Fruit fly (Drosophila melanogaster) whole organism, embryonic: ENCODE data around the gene Vps53.
A peak's percentile ranks its signal among the peaks of the same experiment; 100 is the strongest.

Experiments
- Adf1 ChIP-seq: fragments of 200-800 bp; sonication (Bioruptor generic); IDR thresholded peaks from 2 replicates; pipeline ENCODE4 v1.3.6; 2022; ENCODE audit warnings: missing biosample characterization, missing genetic modification characterization
- Bgb ChIP-seq: fragments of 200-800 bp; sonication (Bioruptor generic); IDR thresholded peaks from 2 replicates; pipeline ENCODE4 v1.3.6; 2022; ENCODE audit warnings: missing biosample characterization, missing genetic modification characterization; ENCODE audit not compliant: partially characterized antibody
- CG10959 ChIP-seq: fragments of 200-800 bp; sonication (Bioruptor generic); IDR thresholded peaks from 2 replicates; pipeline ENCODE4 v1.3.6; 2022; ENCODE audit warnings: missing biosample characterization, missing genetic modification characterization
- CG11398 ChIP-seq: fragments of 200-800 bp; sonication (Bioruptor generic); optimal IDR thresholded peaks from 2 replicates; lab custom pipeline; 2016; ENCODE audit warnings: missing biosample characterization, missing genetic modification characterization
- CG12104 ChIP-seq: fragments of 200-800 bp; sonication (Bioruptor generic); optimal IDR thresholded peaks from 3 replicates; lab custom pipeline; 2016; ENCODE audit warnings: missing biosample characterization, missing genetic modification characterization
- CG1233 ChIP-seq: fragments of 200-800 bp; sonication (Bioruptor generic); optimal IDR thresholded peaks from 4 replicates; lab custom pipeline; 2018; ENCODE audit warnings: missing biosample characterization, mild to moderate bottlenecking, missing genetic modification characterization
- CG14965 ChIP-seq: fragments of 200-800 bp; sonication (Bioruptor generic); optimal IDR thresholded peaks from 2 replicates; lab custom pipeline; 2016; ENCODE audit warnings: missing biosample characterization, missing genetic modification characterization, borderline replicate concordance
- CG17912 ChIP-seq: fragments of 200-800 bp; sonication (Bioruptor generic); optimal IDR thresholded peaks from 2 replicates; lab custom pipeline; 2018; ENCODE audit warnings: missing biosample characterization, mild to moderate bottlenecking, missing genetic modification characterization
- CG2712 ChIP-seq: fragments of 200-800 bp; optimal IDR thresholded peaks from 3 replicates; lab custom pipeline; 2019; ENCODE audit warnings: missing biosample characterization, mild to moderate bottlenecking, missing genetic modification characterization, moderate library complexity
- CG30431 ChIP-seq: fragments of 200-800 bp; sonication (Bioruptor generic); optimal IDR thresholded peaks from 2 replicates; lab custom pipeline; 2017; ENCODE audit warnings: missing biosample characterization, missing genetic modification characterization
- CG3163 ChIP-seq: fragments of 200-800 bp; sonication (Bioruptor generic); optimal IDR thresholded peaks from 3 replicates; lab custom pipeline; 2016; ENCODE audit warnings: missing biosample characterization, missing genetic modification characterization
- CG3281 ChIP-seq: fragments of 200-800 bp; sonication (Bioruptor generic); optimal IDR thresholded peaks from 3 replicates; lab custom pipeline; 2017; ENCODE audit warnings: missing biosample characterization, mild to moderate bottlenecking, missing genetic modification characterization
- CG4730 ChIP-seq: fragments of 200-800 bp; sonication (Bioruptor generic); IDR thresholded peaks from 2 replicates; pipeline ENCODE4 v1.3.6; 2022; ENCODE audit warnings: missing biosample characterization, missing genetic modification characterization
- CG9215 ChIP-seq: fragments of 200-800 bp; sonication (Bioruptor generic); IDR thresholded peaks from 2 replicates; pipeline ENCODE4 v1.3.6; 2022; ENCODE audit warnings: missing biosample characterization, missing genetic modification characterization
- CG9817 ChIP-seq: fragments of 200-800 bp; sonication (Bioruptor generic); optimal IDR thresholded peaks from 2 replicates; lab custom pipeline; 2018; ENCODE audit warnings: missing biosample characterization, mild to moderate bottlenecking, missing genetic modification characterization, moderate library complexity
- D19B ChIP-seq: fragments of 200-800 bp; sonication (Bioruptor generic); optimal IDR thresholded peaks from 2 replicates; lab custom pipeline; 2017; ENCODE audit warnings: missing biosample characterization, mild to moderate bottlenecking, missing genetic modification characterization
- Dip2 ChIP-seq: fragments of 200-800 bp; sonication (Bioruptor generic); IDR thresholded peaks from 2 replicates; pipeline ENCODE4 v1.3.6; 2022; ENCODE audit warnings: missing biosample characterization, missing genetic modification characterization
- Dip3 ChIP-seq: fragments of 200-800 bp; sonication (Bioruptor generic); optimal IDR thresholded peaks from 3 replicates; lab custom pipeline; 2016; ENCODE audit warnings: missing biosample characterization, missing genetic modification characterization
- Gsc ChIP-seq: fragments of 200-800 bp; sonication (Bioruptor generic); IDR thresholded peaks from 2 replicates; pipeline ENCODE4 v1.3.6; 2022; ENCODE audit warnings: missing biosample characterization, missing genetic modification characterization
- Jarid2 ChIP-seq: fragments of 200-800 bp; sonication (Bioruptor generic); optimal IDR thresholded peaks from 3 replicates; lab custom pipeline; 2017; ENCODE audit warnings: mild to moderate bottlenecking, missing biosample characterization, missing genetic modification reagents, missing genetic modification characterization
- Kr ChIP-seq: fragments of 200-800 bp; sonication (Bioruptor generic); optimal IDR thresholded peaks from 2 replicates; lab custom pipeline; 2017; ENCODE audit warnings: missing biosample characterization, mild to moderate bottlenecking, missing genetic modification characterization
- MBD-R2 ChIP-seq: fragments of 200-800 bp; sonication (Bioruptor generic); IDR thresholded peaks from 2 replicates; pipeline ENCODE4 v1.3.6; 2022; ENCODE audit warnings: missing biosample characterization, missing genetic modification characterization
- MTF-1 ChIP-seq: fragments of 200-800 bp; sonication (Bioruptor generic); optimal IDR thresholded peaks from 2 replicates; lab custom pipeline; 2018; ENCODE audit warnings: missing biosample characterization, mild to moderate bottlenecking, missing genetic modification characterization, borderline replicate concordance
- NfI ChIP-seq: fragments of 200-800 bp; sonication (Bioruptor generic); optimal IDR thresholded peaks from 3 replicates; lab custom pipeline; 2018; ENCODE audit warnings: missing biosample characterization, mild to moderate bottlenecking, missing genetic modification characterization, moderate library complexity
- Opbp ChIP-seq: fragments of 200-800 bp; sonication (Bioruptor generic); IDR thresholded peaks from 3 replicates; pipeline ENCODE4 v1.3.6; 2022; ENCODE audit warnings: missing biosample characterization, missing genetic modification characterization; ENCODE audit not compliant: partially characterized antibody
- Poxn ChIP-seq: fragments of 200-800 bp; sonication (Bioruptor generic); IDR thresholded peaks from 2 replicates; pipeline ENCODE4 v1.3.6; 2022; ENCODE audit warnings: missing biosample characterization, missing genetic modification characterization
- Sox100B ChIP-seq: fragments of 200-800 bp; sonication (Bioruptor generic); optimal IDR thresholded peaks from 3 replicates; lab custom pipeline; 2018; ENCODE audit warnings: missing biosample characterization, mild to moderate bottlenecking, missing genetic modification characterization
- Ssrp ChIP-seq: fragments of 200-800 bp; sonication (Bioruptor generic); optimal IDR thresholded peaks from 2 replicates; lab custom pipeline; 2018; ENCODE audit warnings: missing biosample characterization, mild to moderate bottlenecking, missing genetic modification characterization, moderate library complexity
- TFAM ChIP-seq: fragments of 200-800 bp; sonication (Bioruptor generic); optimal IDR thresholded peaks from 2 replicates; lab custom pipeline; 2017; ENCODE audit warnings: missing biosample characterization, missing genetic modification characterization, inconsistent platforms
- cas ChIP-seq: fragments of 200-800 bp; sonication (Bioruptor generic); IDR thresholded peaks from 2 replicates; pipeline ENCODE4 v1.3.6; 2022; ENCODE audit warnings: missing biosample characterization, missing genetic modification characterization
- caup ChIP-seq: fragments of 200-800 bp; sonication (Bioruptor generic); optimal IDR thresholded peaks from 3 replicates; lab custom pipeline; 2017; ENCODE audit warnings: missing biosample characterization, mild to moderate bottlenecking, missing genetic modification characterization, moderate library complexity; ENCODE audit not compliant: severe bottlenecking
- cg ChIP-seq: fragments of 200-800 bp; sonication (Bioruptor generic); optimal IDR thresholded peaks from 3 replicates; lab custom pipeline; 2019; ENCODE audit warnings: missing biosample characterization, mild to moderate bottlenecking, missing genetic modification characterization, moderate library complexity
- corto ChIP-seq: fragments of 200-800 bp; sonication (Bioruptor generic); optimal IDR thresholded peaks from 2 replicates; lab custom pipeline; 2016; ENCODE audit warnings: missing biosample characterization, mild to moderate bottlenecking, missing genetic modification characterization, moderate library complexity
- croc ChIP-seq: fragments of 200-800 bp; sonication (Bioruptor generic); conservative IDR thresholded peaks from 3 replicates; pipeline ENCODE4 v1.3.6; 2022; ENCODE audit warnings: missing biosample characterization, missing genetic modification characterization
- crp ChIP-seq, 2 experiments: fragments of 200-800 bp; sonication (Bioruptor generic); optimal IDR thresholded peaks; 2 replicates in 1 of 2; 3 replicates in 1 of 2; lab custom pipeline; 2017; ENCODE audit warnings: missing biosample characterization in 2 of 2, missing genetic modification characterization in 2 of 2, mild to moderate bottlenecking in 1 of 2, moderate library complexity in 1 of 2
- dati ChIP-seq: fragments of 200-800 bp; sonication (Bioruptor generic); IDR thresholded peaks from 2 replicates; pipeline ENCODE4 v1.3.6; 2022; ENCODE audit warnings: missing biosample characterization, missing genetic modification characterization
- emc ChIP-seq: fragments of 200-800 bp; sonication (Bioruptor generic); optimal IDR thresholded peaks from 2 replicates; lab custom pipeline; 2016; ENCODE audit warnings: missing biosample characterization, missing genetic modification characterization
- esg ChIP-seq: fragments of 200-800 bp; sonication (Bioruptor generic); conservative IDR thresholded peaks from 2 replicates; pipeline ENCODE4 v1.3.6; 2022; ENCODE audit warnings: missing biosample characterization, missing genetic modification characterization
- eyg ChIP-seq: fragments of 200-800 bp; sonication (Bioruptor generic); optimal IDR thresholded peaks from 3 replicates; lab custom pipeline; 2016; ENCODE audit warnings: missing biosample characterization, missing genetic modification characterization
- fd64A ChIP-seq: fragments of 200-800 bp; sonication (Bioruptor generic); optimal IDR thresholded peaks from 3 replicates; lab custom pipeline; 2018; ENCODE audit warnings: missing biosample characterization, mild to moderate bottlenecking, missing genetic modification characterization
- hbn ChIP-seq: fragments of 200-800 bp; sonication (Bioruptor generic); IDR thresholded peaks from 2 replicates; pipeline ENCODE4 v1.3.6; 2022; ENCODE audit warnings: missing biosample characterization, missing genetic modification characterization; ENCODE audit not compliant: partially characterized antibody
- lbe ChIP-seq: fragments of 200-800 bp; sonication (Bioruptor generic); optimal IDR thresholded peaks from 2 replicates; lab custom pipeline; 2016; ENCODE audit warnings: missing biosample characterization, mild to moderate bottlenecking, missing genetic modification characterization
- nmo ChIP-seq: fragments of 200-800 bp; sonication (Bioruptor generic); optimal IDR thresholded peaks from 2 replicates; lab custom pipeline; 2018; ENCODE audit warnings: missing biosample characterization, mild to moderate bottlenecking, missing genetic modification characterization, moderate library complexity
- pan ChIP-seq, 4 experiments: fragments of >200 bp in 3 of 4; fragments of 200-800 bp in 1 of 4; sonication (Bioruptor generic) in 1 of 4; optimal IDR thresholded peaks in 3 of 4; IDR thresholded peaks in 1 of 4; 2 replicates each; pipeline versions ENCODE4 v1.3.6 to Lab custom; 2017 to 2022; ENCODE audit warnings: missing biosample characterization in 2 of 4, missing genetic modification characterization in 2 of 4, mixed read lengths in 1 of 4
- pita ChIP-seq: fragments of 200-800 bp; sonication (Bioruptor generic); optimal IDR thresholded peaks from 2 replicates; lab custom pipeline; 2017; ENCODE audit warnings: missing biosample characterization, mild to moderate bottlenecking, missing genetic modification characterization
- ranshi ChIP-seq: fragments of 200-800 bp; sonication (Bioruptor generic); IDR thresholded peaks from 2 replicates; pipeline ENCODE4 v1.3.6; 2022; ENCODE audit warnings: missing biosample characterization, missing genetic modification characterization
- sd ChIP-seq: fragments of 200-800 bp; sonication (Bioruptor generic); optimal IDR thresholded peaks from 3 replicates; lab custom pipeline; 2018; ENCODE audit warnings: missing biosample characterization, mild to moderate bottlenecking, missing genetic modification characterization, moderate library complexity
- tna ChIP-seq: fragments of 200-800 bp; sonication (Bioruptor generic); IDR thresholded peaks from 2 replicates; pipeline ENCODE4 v1.3.6; 2022; ENCODE audit warnings: missing biosample characterization, missing genetic modification characterization; ENCODE audit not compliant: partially characterized antibody

The Vps53 gene

dm6 chr2L:4350683-4351324, 35.1 kb downstream of the Vps53 start (continued):
- TF ChIP-seq pan (optimal IDR thresholded peaks at IDR 0.05; lab: Kevin White, UChicago), result no peak
- peak in 1 of 2 experiments; percentile 12 for TF ChIP-seq pan (GFP tag; optimal IDR thresholded peaks at IDR 0.05 in 1 of 2, IDR thresholded peaks at IDR 0.05 in 1 of 2)
- no peak for TF ChIP-seq MBD-R2 (GFP tag; lab: Robert Waterston, UW)
- no peak for TF ChIP-seq Dip3 (GFP tag; lab: Kevin White, UChicago)
- peak; percentile 90 for TF ChIP-seq CG10959
- TF ChIP-seq cg (GFP tag; lab: Kevin White, UChicago), result no peak
- peak; percentile 82 for TF ChIP-seq CG1233 (GFP tag; lab: Kevin White, UChicago)
- TF ChIP-seq Ssrp, result peak; percentile 54
- TF ChIP-seq lbe (GFP tag; lab: Kevin White, UChicago), result no peak
- TF ChIP-seq CG30431, result peak; percentile 25
- peak; percentile 93 for TF ChIP-seq CG2712 (tag; lab: Kevin White, UChicago)
- no peak for TF ChIP-seq dati (GFP tag; lab: Robert Waterston, UW)
- peak; percentile 73 for TF ChIP-seq nmo
- peak; percentile 49; the same call in 1 of the 2 replicates for TF ChIP-seq CG4730 (GFP tag; lab: Robert Waterston, UW)
- TF ChIP-seq cas (GFP tag; lab: Robert Waterston, UW), result no peak
- no peak for TF ChIP-seq Bgb (GFP tag; lab: Robert Waterston, UW)
- TF ChIP-seq fd64A, result no peak
- TF ChIP-seq crp (GFP tag; optimal IDR thresholded peaks at IDR 0.05; lab: Kevin White, UChicago), result no peak
- TF ChIP-seq Kr, result peak; percentile 49
- TF ChIP-seq tna (GFP tag; lab: Robert Waterston, UW), result no peak
- TF ChIP-seq NfI (GFP tag; lab: Kevin White, UChicago), result no peak
- 0 out of 2 replicates have a peak, but pooled peaks have one; percentile 8 for TF ChIP-seq esg (GFP tag; lab: Robert Waterston, UW)
- no peak for TF ChIP-seq MTF-1
- no peak for TF ChIP-seq sd (tag; lab: Kevin White, UChicago)
- peak; percentile 57 for TF ChIP-seq croc (GFP tag; lab: Robert Waterston, UW)
- TF ChIP-seq Dip2 (GFP tag; lab: Robert Waterston, UW), result no peak
- TF ChIP-seq CG9817 (tag; lab: Kevin White, UChicago), result no peak
- no peak for TF ChIP-seq emc (GFP tag; lab: Kevin White, UChicago)
- peak; percentile 6 for TF ChIP-seq CG3163 (GFP tag; lab: Kevin White, UChicago)
- TF ChIP-seq CG14965 (GFP tag; lab: Kevin White, UChicago), result peak; percentile 42
- TF ChIP-seq caup (GFP tag; lab: Kevin White, UChicago), result no peak
- TF ChIP-seq Sox100B (GFP tag; lab: Kevin White, UChicago), result peak; percentile 28
- peak; percentile 59 for TF ChIP-seq CG11398 (GFP tag; lab: Kevin White, UChicago)
- no peak for TF ChIP-seq Jarid2
- TF ChIP-seq corto (GFP tag; lab: Kevin White, UChicago), result no peak
- no peak for TF ChIP-seq D19B (GFP tag; lab: Kevin White, UChicago)
- no peak for TF ChIP-seq Gsc
- TF ChIP-seq TFAM (GFP tag; lab: Kevin White, UChicago), result no peak
- no peak for TF ChIP-seq Adf1 (GFP tag; lab: Robert Waterston, UW)
- TF ChIP-seq eyg (GFP tag; lab: Kevin White, UChicago), result no peak
- TF ChIP-seq Poxn (GFP tag; lab: Robert Waterston, UW), result no peak
- TF ChIP-seq CG17912 (GFP tag; lab: Kevin White, UChicago), result no peak
- TF ChIP-seq hbn (GFP tag; lab: Robert Waterston, UW), result no peak
- peak; percentile 48; the same call in 1 of the 2 replicates for TF ChIP-seq ranshi (GFP tag; lab: Robert Waterston, UW)
- TF ChIP-seq CG9215 (GFP tag; lab: Robert Waterston, UW), result 0 out of 2 replicates have a peak, but pooled peaks have one; percentile 32
- TF ChIP-seq pita (GFP tag; lab: Kevin White, UChicago), result no peak
- no peak for TF ChIP-seq CG3281 (GFP tag; lab: Kevin White, UChicago)
- TF ChIP-seq CG12104, result peak; percentile 42
- TF ChIP-seq Opbp, result no peak
